Fruit fly (Drosophila melanogaster): Measurements from ENCODE around the gene Septin4.

dm6 chrX:16737878-16738277, 42.9 kb upstream of the Septin4 start, which contains the start of gene TwdlZ:
- TF ChIP-seq ttk (optimal IDR thresholded peaks at IDR 0.05) (no peak), psq (optimal IDR thresholded peaks at IDR 0.05) (no peak)

Measured in Kc167 (cell line).